Worm (Caenorhabditis elegans): ENCODE measurements around the gene ZK673.5.

DNA sequence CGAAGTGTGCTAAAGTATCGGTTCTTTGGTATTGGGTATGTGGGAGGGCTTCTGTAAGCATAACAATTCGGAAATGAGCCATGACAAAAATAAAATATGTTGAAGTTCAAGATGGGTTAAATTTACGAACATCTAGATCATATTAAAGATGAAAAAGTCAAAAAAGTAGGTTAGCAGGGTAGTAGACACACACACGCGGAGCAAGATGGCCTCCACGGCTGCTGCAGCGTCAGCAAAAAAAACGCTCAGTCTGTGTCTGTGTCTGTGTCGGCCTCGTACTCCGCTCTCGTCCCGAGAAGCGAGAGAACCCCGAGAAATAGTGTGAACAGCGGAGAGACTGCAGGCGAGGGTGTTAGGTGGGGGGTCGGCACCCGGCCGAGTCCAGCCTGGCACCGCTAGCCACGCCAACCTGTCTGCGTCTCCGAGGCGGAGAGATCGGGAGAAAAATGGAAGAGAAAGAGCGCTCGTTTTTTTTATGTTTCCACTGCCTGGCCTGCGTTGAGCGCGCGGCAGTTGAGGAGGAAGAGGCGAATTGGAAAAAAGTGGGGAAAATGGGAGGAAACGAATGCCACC is 41.3 kb downstream of the ZK673.5 start, which contains the start of gene myrf-1:
- TF ChIP-seq mes-4 (tag; optimal IDR thresholded peaks at IDR 0.05) (no peak), ceh-100 (GFP tag; IDR thresholded peaks at IDR 0.05) (no peak), nhr-90 (tag; optimal IDR thresholded peaks at IDR 0.05) (peak; percentile 18)

Data from whole organism, young adult.